Fruit fly (Drosophila melanogaster) ovary, adult (tissue): ENCODE data around the gene Wdr59.

Experiments
- CG17801 ChIP-seq: fragments of 200-800 bp; optimal IDR thresholded peaks from 2 replicates; lab custom pipeline; 2019; ENCODE audit warnings: missing biosample characterization, mild to moderate bottlenecking, missing genetic modification characterization, moderate library complexity; ENCODE audit not compliant: partially characterized antibody

Wdr59 gene

dm6 chr2L:11061155-11061554 is 30.1 kb upstream of the Wdr59 start:
- no peak for TF ChIP-seq CG17801

dm6 chr2L:11065106-11065878 is 26.0 kb upstream of the Wdr59 start:
- TF ChIP-seq CG17801, result peak; percentile 94

dm6 chr2L:11065932-11066823 is 25.1 kb upstream of the Wdr59 start:
- TF ChIP-seq CG17801, result peak; percentile 59

- TF ChIP-seq CG17801, result peak; percentile 54
Observed at dm6 chr2L:11066887-11067459, 24.3 kb upstream of the Wdr59 start, which contains the start of gene Samuel. Gene Samuel (minus strand): TSS chr2L:11066998.

dm6 chr2L:11067970-11068369 is 23.3 kb upstream of the Wdr59 start:
- no peak for TF ChIP-seq CG17801

- no peak for TF ChIP-seq CG17801
Observed at dm6 chr2L:11068441-11068840, 22.8 kb upstream of the Wdr59 start.

dm6 chr2L:11068907-11069306 is 22.3 kb upstream of the Wdr59 start:
- TF ChIP-seq CG17801, result no peak

dm6 chr2L:11069475-11069874 is 21.8 kb upstream of the Wdr59 start:
- TF ChIP-seq CG17801, result no peak

dm6 chr2L:11070862-11071261 is 20.4 kb upstream of the Wdr59 start, which contains the start of gene CG14915:
Gene CG14915 (plus strand): TSS chr2L:11071027.
- TF ChIP-seq CG17801, result no peak

- no peak for TF ChIP-seq CG17801
Observed at dm6 chr2L:11072250-11072649, 19.0 kb upstream of the Wdr59 start.

dm6 chr2L:11072880-11073279 is 18.4 kb upstream of the Wdr59 start:
- no peak for TF ChIP-seq CG17801

- TF ChIP-seq CG17801, result no peak
Observed at dm6 chr2L:11073947-11074346, 17.3 kb upstream of the Wdr59 start.

dm6 chr2L:11075114-11075513 is 16.1 kb upstream of the Wdr59 start, which contains the start of gene CG43725:
Gene CG43725 (plus strand): TSS chr2L:11075513.
- TF ChIP-seq CG17801, result no peak

dm6 chr2L:11081337-11081736 is 9.9 kb upstream of the Wdr59 start, which contains the start of gene AstC:
Gene AstC (minus strand): TSS chr2L:11081399.
- no peak for TF ChIP-seq CG17801

dm6 chr2L:11082025-11082424 is 9.2 kb upstream of the Wdr59 start:
- TF ChIP-seq CG17801, result no peak

dm6 chr2L:11085129-11085528 is 6.1 kb upstream of the Wdr59 start, which contains the start of gene AstCC:
Gene AstCC (minus strand): TSS chr2L:11085229.
- TF ChIP-seq CG17801, result no peak

- no peak for TF ChIP-seq CG17801
Observed at dm6 chr2L:11086357-11086924, 4.8 kb upstream of the Wdr59 start, which contains the start of gene CG16854. Gene CG16854 (plus strand): TSS chr2L:11086721.
